Fruit fly (Drosophila melanogaster): Measurements from ENCODE around the gene CG31189.

DNA sequence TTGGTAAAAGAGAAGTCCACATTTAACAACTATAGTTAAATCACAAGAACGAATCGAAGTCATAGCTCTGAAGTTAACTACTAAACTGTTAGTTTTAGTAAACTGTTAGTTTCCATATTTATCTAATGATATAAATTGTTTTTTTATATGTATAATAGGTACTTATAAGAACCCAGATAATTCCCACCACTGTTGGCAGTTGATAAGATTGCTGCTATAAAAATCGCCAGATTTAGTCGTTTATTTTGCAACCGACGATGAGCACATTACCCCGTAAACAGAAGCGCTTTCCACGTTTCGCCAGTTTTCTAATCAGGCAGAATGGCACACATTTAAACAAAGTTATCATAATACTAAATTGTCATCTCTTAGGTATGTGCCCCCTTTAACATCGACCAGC is 26.6 kb downstream of the CG31189 start:
- no peak for TF ChIP-seq pan (optimal IDR thresholded peaks at IDR 0.05)
- TF ChIP-seq Hr78 (GFP tag; optimal IDR thresholded peaks at IDR 0.05), result no peak

Measured in whole organism, wandering third instar larva.